Fruit fly (Drosophila melanogaster) Kc167 (cell line): Measurements from ENCODE around the gene Srp19.

ENCODE experiments used
- Myc ChIP-seq: fragments of >200 bp; optimal IDR thresholded peaks from 2 replicates; lab custom pipeline; 2017; ENCODE audit warnings: missing external identifiers
- Sin3A ChIP-seq: fragments of >200 bp; optimal IDR thresholded peaks from 2 replicates; lab custom pipeline; 2018; ENCODE audit warnings: missing external identifiers
- h ChIP-seq: fragments of >200 bp; optimal IDR thresholded peaks from 3 replicates; lab custom pipeline; 2018; ENCODE audit warnings: missing external identifiers
- insv ChIP-seq: fragments of >200 bp; optimal IDR thresholded peaks from 3 replicates; lab custom pipeline; 2018; ENCODE audit warnings: missing external identifiers
- psq ChIP-seq: fragments of >200 bp; optimal IDR thresholded peaks from 2 replicates; lab custom pipeline; 2017; ENCODE audit warnings: missing external identifiers
- ttk ChIP-seq: sonication (Bioruptor generic); optimal IDR thresholded peaks from 2 replicates; lab custom pipeline; 2017; ENCODE audit warnings: missing external identifiers

Gene Srp19

dm6 chr3L:7338786-7339185, 9.0 kb downstream of the Srp19 start:
- TF ChIP-seq Myc (lab: Kevin White, UChicago): no peak
- no peak for TF ChIP-seq Sin3A
- no peak for TF ChIP-seq ttk (lab: Kevin White, UChicago)
- TF ChIP-seq insv (lab: Kevin White, UChicago): no peak
- no peak for TF ChIP-seq psq (lab: Kevin White, UChicago)
- no peak for TF ChIP-seq h (lab: Kevin White, UChicago)

dm6 chr3L:7334990-7335389, 12.8 kb downstream of the Srp19 start, which contains the start of the genes wrm1 and wrm2:
Gene wrm1 (minus strand): TSS chr3L:7335226.
Gene wrm2 (minus strand): TSS chr3L:7335226.
- no peak for TF ChIP-seq psq (lab: Kevin White, UChicago)
- no peak for TF ChIP-seq Myc (lab: Kevin White, UChicago)
- TF ChIP-seq ttk (lab: Kevin White, UChicago): no peak
- no peak for TF ChIP-seq Sin3A
- TF ChIP-seq insv (lab: Kevin White, UChicago): no peak
- no peak for TF ChIP-seq h (lab: Kevin White, UChicago)

- no peak for TF ChIP-seq psq (lab: Kevin White, UChicago)
- TF ChIP-seq h (lab: Kevin White, UChicago): no peak
- no peak for TF ChIP-seq Sin3A
- TF ChIP-seq insv (lab: Kevin White, UChicago): no peak
- TF ChIP-seq Myc (lab: Kevin White, UChicago): no peak
- no peak for TF ChIP-seq ttk (lab: Kevin White, UChicago)
These were observed 19.1 kb downstream of the Srp19 start, which contains the start of the genes mrva, CG42307 and mus312 for dm6 chr3L:7328567-7329253. Gene mrva (minus strand): TSS chr3L:7328842. Gene CG42307 (plus strand): TSS chr3L:7329132. Gene mus312 (plus strand): TSS chr3L:7329132.

dm6 chr3L:7326676-7327075, 21.2 kb downstream of the Srp19 start:
- TF ChIP-seq psq (lab: Kevin White, UChicago): no peak
- TF ChIP-seq Sin3A: no peak
- no peak for TF ChIP-seq insv (lab: Kevin White, UChicago)
- no peak for TF ChIP-seq Myc (lab: Kevin White, UChicago)
- TF ChIP-seq h (lab: Kevin White, UChicago): no peak
- TF ChIP-seq ttk (lab: Kevin White, UChicago): no peak

- TF ChIP-seq ttk (lab: Kevin White, UChicago) (no peak), h (lab: Kevin White, UChicago) (no peak), Sin3A (no peak), Myc (lab: Kevin White, UChicago) (no peak), insv (lab: Kevin White, UChicago) (no peak), psq (lab: Kevin White, UChicago) (no peak)
These were observed 24.5 kb downstream of the Srp19 start, which contains the start of the genes RhoGEF4 and Rint1 for dm6 chr3L:7323348-7323747. Gene RhoGEF4 (minus strand): TSS chr3L:7323411. Gene Rint1 (plus strand): TSS chr3L:7323619.

- no peak for TF ChIP-seq insv (lab: Kevin White, UChicago)
- no peak for TF ChIP-seq Myc (lab: Kevin White, UChicago)
- no peak for TF ChIP-seq psq (lab: Kevin White, UChicago)
- no peak for TF ChIP-seq Sin3A
- TF ChIP-seq ttk (lab: Kevin White, UChicago): no peak
- TF ChIP-seq h (lab: Kevin White, UChicago): no peak
These were observed 28.1 kb downstream of the Srp19 start, which contains the start of gene CG8607 for dm6 chr3L:7319768-7320167. Gene CG8607 (plus strand): TSS chr3L:7320068.

dm6 chr3L:7314133-7314532, 33.7 kb downstream of the Srp19 start:
- TF ChIP-seq insv (lab: Kevin White, UChicago) (no peak), ttk (lab: Kevin White, UChicago) (no peak), Myc (lab: Kevin White, UChicago) (no peak), Sin3A (no peak), psq (lab: Kevin White, UChicago) (no peak), h (lab: Kevin White, UChicago) (no peak)

dm6 chr3L:7313559-7314132, 34.2 kb downstream of the Srp19 start:
- TF ChIP-seq insv (lab: Kevin White, UChicago): no peak
- no peak for TF ChIP-seq h (lab: Kevin White, UChicago)
- TF ChIP-seq ttk (lab: Kevin White, UChicago): no peak
- TF ChIP-seq psq (lab: Kevin White, UChicago): no peak
- TF ChIP-seq Sin3A: no peak
- no peak for TF ChIP-seq Myc (lab: Kevin White, UChicago)

- TF ChIP-seq Myc (lab: Kevin White, UChicago) (no peak), Sin3A (no peak), insv (lab: Kevin White, UChicago) (no peak), ttk (lab: Kevin White, UChicago) (no peak), psq (lab: Kevin White, UChicago) (no peak), h (lab: Kevin White, UChicago) (no peak)
These were observed 35.1 kb downstream of the Srp19 start, which contains the start of gene unc-13-4A for dm6 chr3L:7312754-7313153. Gene unc-13-4A (minus strand): TSS chr3L:7312896.

dm6 chr3L:7300660-7301059, 47.2 kb downstream of the Srp19 start:
- TF ChIP-seq h (lab: Kevin White, UChicago) (no peak), insv (lab: Kevin White, UChicago) (no peak), ttk (lab: Kevin White, UChicago) (no peak), Sin3A (no peak), Myc (lab: Kevin White, UChicago) (no peak), psq (lab: Kevin White, UChicago) (no peak)
